Fruit fly (Drosophila melanogaster) whole organism, pupa: ENCODE data around the gene dwg.
A peak's percentile ranks its signal among the peaks of the same experiment; 100 is the strongest.

ENCODE experiments used
- CG10348 ChIP-seq: fragments of 200-800 bp; sonication (Bioruptor generic); IDR thresholded peaks from 2 replicates; pipeline ENCODE4 v1.3.6; 2022; ENCODE audit warnings: missing biosample characterization, missing genetic modification characterization
- CG12605 ChIP-seq: fragments of 200-800 bp; sonication (Bioruptor generic); IDR thresholded peaks from 2 replicates; pipeline ENCODE4 v1.3.6; 2022; ENCODE audit warnings: missing biosample characterization, missing genetic modification characterization
- CG13204 ChIP-seq: fragments of 200-800 bp; sonication (Bioruptor generic); optimal IDR thresholded peaks from 2 replicates; lab custom pipeline; 2018; ENCODE audit warnings: missing biosample characterization, mild to moderate bottlenecking, missing genetic modification characterization, moderate library complexity
- CG14655 ChIP-seq: fragments of 200-800 bp; sonication (Bioruptor generic); optimal IDR thresholded peaks from 3 replicates; lab custom pipeline; 2017; ENCODE audit warnings: mild to moderate bottlenecking, missing biosample characterization, missing genetic modification reagents, missing genetic modification characterization
- CG15710 ChIP-seq: fragments of 200-800 bp; sonication (Bioruptor generic); optimal IDR thresholded peaks from 2 replicates; lab custom pipeline; 2018; ENCODE audit warnings: missing biosample characterization, mild to moderate bottlenecking, missing genetic modification characterization, moderate library complexity
- CG17806 ChIP-seq: fragments of 200-800 bp; sonication (Bioruptor generic); optimal IDR thresholded peaks from 2 replicates; lab custom pipeline; 2018; ENCODE audit warnings: missing biosample characterization, mild to moderate bottlenecking, missing genetic modification characterization, moderate library complexity
- CG32121 ChIP-seq: fragments of 200-800 bp; sonication (Bioruptor generic); IDR thresholded peaks from 2 replicates; pipeline ENCODE4 v1.3.6; 2022; ENCODE audit warnings: missing biosample characterization, missing genetic modification characterization
- CG34367 ChIP-seq: fragments of 200-800 bp; sonication (Bioruptor generic); optimal IDR thresholded peaks from 2 replicates; lab custom pipeline; 2018; ENCODE audit warnings: missing biosample characterization, mild to moderate bottlenecking, missing genetic modification characterization
- CG4496 ChIP-seq: fragments of 200-800 bp; sonication (Bioruptor generic); IDR thresholded peaks from 3 replicates; pipeline ENCODE4 v1.3.6; 2022; ENCODE audit warnings: missing biosample characterization, missing genetic modification characterization
- CG8159 ChIP-seq: fragments of 200-800 bp; sonication (Bioruptor generic); optimal IDR thresholded peaks from 3 replicates; lab custom pipeline; 2018; ENCODE audit warnings: missing biosample characterization, mild to moderate bottlenecking, missing genetic modification characterization, moderate library complexity
- CG8301 ChIP-seq: fragments of 200-800 bp; sonication (Bioruptor generic); optimal IDR thresholded peaks from 2 replicates; lab custom pipeline; 2018; ENCODE audit warnings: missing biosample characterization, mild to moderate bottlenecking, missing genetic modification characterization
- CG9948 ChIP-seq: fragments of 200-800 bp; sonication (Bioruptor generic); optimal IDR thresholded peaks from 2 replicates; lab custom pipeline; 2018; ENCODE audit warnings: missing biosample characterization, mild to moderate bottlenecking, missing genetic modification characterization, moderate library complexity
- D1 ChIP-seq: fragments of 200-800 bp; sonication (Bioruptor generic); optimal IDR thresholded peaks from 2 replicates; lab custom pipeline; 2018; ENCODE audit warnings: missing biosample characterization, mild to moderate bottlenecking, missing genetic modification characterization, moderate library complexity
- EcR ChIP-seq: fragments of 200-800 bp; sonication (Bioruptor generic); optimal IDR thresholded peaks from 3 replicates; lab custom pipeline; 2019; ENCODE audit warnings: missing biosample characterization, missing genetic modification characterization, mild to moderate bottlenecking, moderate library complexity, missing genetic modification reagents
- Ets98B ChIP-seq: fragments of 200-800 bp; sonication (Bioruptor generic); IDR thresholded peaks from 2 replicates; pipeline ENCODE4 v1.3.6; 2022; ENCODE audit warnings: missing biosample characterization, missing genetic modification characterization
- Pif1A ChIP-seq: fragments of 200-800 bp; sonication (Bioruptor generic); optimal IDR thresholded peaks from 3 replicates; lab custom pipeline; 2016; ENCODE audit warnings: missing biosample characterization, missing genetic modification characterization
- Pif1B ChIP-seq: fragments of 200-800 bp; sonication (Bioruptor generic); optimal IDR thresholded peaks from 3 replicates; lab custom pipeline; 2016; ENCODE audit warnings: missing biosample characterization, missing genetic modification characterization
- Snoo ChIP-seq: fragments of 200-800 bp; sonication (Bioruptor generic); optimal IDR thresholded peaks from 3 replicates; lab custom pipeline; 2017; ENCODE audit warnings: missing biosample characterization, mild to moderate bottlenecking, missing genetic modification characterization, inconsistent platforms
- fd96Ca ChIP-seq: fragments of 200-800 bp; sonication (Bioruptor generic); IDR thresholded peaks from 3 replicates; pipeline ENCODE4 v1.3.6; 2022; ENCODE audit warnings: missing biosample characterization, missing genetic modification characterization
- gl ChIP-seq: fragments of 200-800 bp; sonication (Bioruptor generic); optimal IDR thresholded peaks from 2 replicates; lab custom pipeline; 2018; ENCODE audit warnings: missing biosample characterization, mild to moderate bottlenecking, missing genetic modification characterization
- rn ChIP-seq: fragments of 200-800 bp; sonication (Bioruptor generic); IDR thresholded peaks from 2 replicates; pipeline ENCODE4 v1.3.6; 2022; ENCODE audit warnings: missing biosample characterization, missing genetic modification characterization

Gene dwg

dm6 chrX:2708156-2708734, 19.3 kb upstream of the dwg start, which contains the start of gene CG2681:
Gene CG2681 (plus strand): TSS chrX:2708684.
- TF ChIP-seq CG8301 (tag; lab: Kevin White, UChicago) (no peak), CG17806 (tag; lab: Kevin White, UChicago) (no peak), CG32121 (GFP tag; lab: Robert Waterston, UW) (no peak), CG9948 (no peak), EcR (GFP tag; lab: Kevin White, UChicago) (no peak), rn (GFP tag; lab: Robert Waterston, UW) (no peak), D1 (tag; lab: Kevin White, UChicago) (no peak), fd96Ca (GFP tag; lab: Robert Waterston, UW) (peak; percentile 61), CG15710 (no peak), CG12605 (GFP tag; lab: Robert Waterston, UW) (0 out of 2 replicates have a peak, but pooled peaks have one; percentile 34), CG10348 (GFP tag; lab: Robert Waterston, UW) (peak; percentile 26; the same call in 1 of the 2 replicates), gl (tag; lab: Kevin White, UChicago) (no peak), Ets98B (GFP tag; lab: Robert Waterston, UW) (peak; percentile 47), CG34367 (tag; lab: Kevin White, UChicago) (no peak), CG13204 (GFP tag; lab: Kevin White, UChicago) (no peak), CG4496 (GFP tag; lab: Robert Waterston, UW) (peak; percentile 81), Pif1B (no peak), Snoo (tag; lab: Kevin White, UChicago) (no peak), CG14655 (GFP tag; lab: Kevin White, UChicago) (no peak), CG8159 (no peak)

DNA sequence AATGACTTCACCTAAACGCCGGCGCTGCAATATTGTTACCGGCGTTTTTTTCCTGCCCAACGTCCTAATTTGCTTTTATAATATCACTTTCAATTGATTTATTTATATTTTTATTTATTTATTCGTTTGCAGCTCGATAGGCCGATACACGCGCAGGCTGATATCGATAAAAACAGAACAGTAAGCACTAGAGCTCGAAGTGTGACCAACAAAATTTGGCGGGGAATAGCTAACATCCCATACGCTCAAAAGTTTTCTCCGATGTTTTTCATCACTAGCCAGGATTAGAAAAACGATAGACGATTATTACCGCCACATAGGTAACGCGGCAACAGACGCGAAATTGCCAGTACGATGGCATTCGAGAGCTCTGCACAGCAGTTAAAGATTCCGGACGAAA, 13.7 kb upstream of the dwg start, which contains the start of the genes CG2685 and CG2694:
TSS of gene CG2685 (minus strand) at position 185 of the 400 bp plus-strand sequence.
TSS of gene CG2694 (plus strand) at position 304 of the 400 bp plus-strand sequence.
- TF ChIP-seq CG32121 (GFP tag; lab: Robert Waterston, UW) (no peak), CG12605 (GFP tag; lab: Robert Waterston, UW) (no peak), fd96Ca (GFP tag; lab: Robert Waterston, UW) (no peak), CG10348 (GFP tag; lab: Robert Waterston, UW) (no peak), CG9948 (no peak), CG15710 (no peak), D1 (tag; lab: Kevin White, UChicago) (no peak), CG8301 (tag; lab: Kevin White, UChicago) (no peak), Pif1B (no peak), CG4496 (GFP tag; lab: Robert Waterston, UW) (no peak), CG13204 (GFP tag; lab: Kevin White, UChicago) (no peak), Snoo (tag; lab: Kevin White, UChicago) (no peak), Ets98B (GFP tag; lab: Robert Waterston, UW) (no peak), EcR (GFP tag; lab: Kevin White, UChicago) (no peak), rn (GFP tag; lab: Robert Waterston, UW) (no peak), CG17806 (tag; lab: Kevin White, UChicago) (no peak)

DNA sequence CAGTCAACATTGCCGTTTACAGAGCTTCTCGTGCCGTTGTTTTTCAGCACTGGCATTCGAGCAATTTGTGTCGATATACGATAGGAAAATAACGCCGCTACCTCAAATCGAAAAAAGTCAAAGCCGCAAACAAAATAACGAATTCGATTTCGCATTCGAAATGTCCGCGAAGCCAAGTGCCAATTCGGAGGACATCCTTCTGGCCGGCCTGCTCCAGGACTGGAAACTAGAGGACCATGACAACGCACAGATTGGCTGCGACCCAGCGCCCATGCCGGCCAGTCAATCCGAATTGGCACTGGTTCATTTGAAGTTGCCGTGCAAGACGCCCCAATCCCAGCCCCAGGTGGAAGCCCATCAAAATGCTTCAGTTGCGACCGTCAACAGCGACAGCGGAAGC, 12.8 kb upstream of the dwg start:
- TF ChIP-seq Ets98B (GFP tag; lab: Robert Waterston, UW): 0 out of 2 replicates have a peak, but pooled peaks have one; percentile 8
- TF ChIP-seq fd96Ca (GFP tag; lab: Robert Waterston, UW): peak; percentile 54; the same call in 1 of the 3 replicates
- no peak for TF ChIP-seq gl (tag; lab: Kevin White, UChicago)
- 0 out of 3 replicates have a peak, but pooled peaks have one; percentile 17 for TF ChIP-seq CG4496 (GFP tag; lab: Robert Waterston, UW)
- TF ChIP-seq, all 21 proteins: peak for 3

DNA sequence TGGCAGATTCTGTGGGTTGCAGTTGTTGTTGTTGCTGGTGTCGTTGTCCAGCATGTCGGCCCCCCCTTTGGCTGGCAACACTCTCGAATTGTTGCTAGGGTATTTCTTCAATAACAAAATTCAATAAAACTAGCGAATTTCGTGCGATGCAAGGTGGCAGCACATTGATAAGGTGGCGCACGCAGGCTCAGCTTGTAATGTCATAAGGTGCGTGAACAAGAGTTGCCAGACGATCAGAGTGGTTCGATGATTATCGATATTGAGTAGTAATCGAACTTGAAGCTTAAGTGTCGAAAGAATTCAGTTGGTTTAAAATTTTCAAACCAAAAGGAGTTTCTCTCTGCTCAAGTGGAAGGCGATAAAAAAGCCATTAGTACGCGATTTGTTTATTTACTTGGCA, 7.4 kb upstream of the dwg start, which contains the start of gene CG2701:
TSS of gene CG2701 (minus strand) at position 206 of the 400 bp plus-strand sequence.
- TF ChIP-seq Ets98B (GFP tag; lab: Robert Waterston, UW) (no peak), Snoo (tag; lab: Kevin White, UChicago) (no peak), CG4496 (GFP tag; lab: Robert Waterston, UW) (no peak)

DNA sequence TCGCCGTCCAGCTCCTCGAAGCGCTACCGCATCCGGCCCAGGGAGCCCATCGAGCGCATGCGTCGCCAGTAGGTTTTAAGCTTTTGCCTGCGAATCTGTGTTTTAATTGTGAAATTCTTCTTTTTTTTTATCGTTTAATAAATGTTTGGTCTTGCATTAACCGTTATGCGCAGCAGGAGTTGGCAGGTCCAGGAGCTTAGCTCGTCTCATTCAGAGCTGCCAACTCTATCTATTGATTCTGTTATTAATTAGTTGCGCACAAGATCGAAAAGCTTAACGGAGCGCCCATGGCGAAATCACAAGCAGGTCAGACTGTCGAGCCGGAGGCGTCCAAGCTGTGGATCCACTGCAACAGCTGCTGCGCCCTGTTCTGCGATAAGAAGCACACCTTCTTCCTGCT, 1.1 kb upstream of the dwg start, which contains the start of gene vilya:
TSS of gene vilya (plus strand) at position 259 of the 400 bp plus-strand sequence.
- TF ChIP-seq CG15710 (no peak), Ets98B (GFP tag; lab: Robert Waterston, UW) (no peak), CG32121 (GFP tag; lab: Robert Waterston, UW) (no peak), CG34367 (tag; lab: Kevin White, UChicago) (no peak), CG12605 (GFP tag; lab: Robert Waterston, UW) (no peak), rn (GFP tag; lab: Robert Waterston, UW) (no peak), CG8159 (no peak), CG14655 (GFP tag; lab: Kevin White, UChicago) (no peak), Snoo (tag; lab: Kevin White, UChicago) (no peak), CG9948 (no peak), Pif1B (no peak), fd96Ca (GFP tag; lab: Robert Waterston, UW) (no peak)

- TF ChIP-seq D1 (tag; lab: Kevin White, UChicago): no peak
- TF ChIP-seq CG8159: peak; percentile 61
- TF ChIP-seq CG4496 (GFP tag; lab: Robert Waterston, UW): peak; percentile 61; the same call in 2 of the 3 replicates
- TF ChIP-seq fd96Ca (GFP tag; lab: Robert Waterston, UW): peak; percentile 52; the same call in 1 of the 3 replicates
- TF ChIP-seq CG17806 (tag; lab: Kevin White, UChicago): peak; percentile 19
- TF ChIP-seq rn (GFP tag; lab: Robert Waterston, UW): no peak
- TF ChIP-seq CG8301 (tag; lab: Kevin White, UChicago): no peak
- TF ChIP-seq Pif1B: no peak
- no peak for TF ChIP-seq Pif1A
- no peak for TF ChIP-seq Snoo (tag; lab: Kevin White, UChicago)
- TF ChIP-seq CG32121 (GFP tag; lab: Robert Waterston, UW): no peak; the same call in 1 of the 2 replicates
- TF ChIP-seq CG9948: peak; percentile 16
- TF ChIP-seq CG12605 (GFP tag; lab: Robert Waterston, UW): no peak
- TF ChIP-seq CG10348 (GFP tag; lab: Robert Waterston, UW): no peak
- TF ChIP-seq CG13204 (GFP tag; lab: Kevin White, UChicago): no peak
- TF ChIP-seq gl (tag; lab: Kevin White, UChicago): no peak
- no peak for TF ChIP-seq EcR (GFP tag; lab: Kevin White, UChicago)
- TF ChIP-seq CG15710: peak; percentile 59
- no peak for TF ChIP-seq Ets98B (GFP tag; lab: Robert Waterston, UW)
- peak; percentile 40 for TF ChIP-seq CG34367 (tag; lab: Kevin White, UChicago)
- no peak for TF ChIP-seq CG14655 (GFP tag; lab: Kevin White, UChicago)
- TF ChIP-seq, all 21 proteins: peak for 7
Observed at dm6 chrX:2732127-2732526, 4.6 kb downstream of the dwg start, which contains the start of the genes ttm50 and CG2712. Gene ttm50 (minus strand): TSS chrX:2732190. Gene CG2712 (plus strand): TSS chrX:2732469.
